Fruit fly (Drosophila melanogaster) whole organism, embryonic: ENCODE data around the gene Nf-YC.

ENCODE experiments used
- CG1233 ChIP-seq: fragments of 200-800 bp; sonication (Bioruptor generic); optimal IDR thresholded peaks from 4 replicates; lab custom pipeline; 2018; ENCODE audit warnings: missing biosample characterization, mild to moderate bottlenecking, missing genetic modification characterization
- CG13287 ChIP-seq: fragments of 200-800 bp; sonication (Bioruptor generic); IDR thresholded peaks from 2 replicates; pipeline ENCODE4 v1.3.6; 2022; ENCODE audit warnings: missing biosample characterization, missing genetic modification characterization; ENCODE audit not compliant: partially characterized antibody
- CG18619 ChIP-seq: fragments of 200-800 bp; sonication (Bioruptor generic); optimal IDR thresholded peaks from 3 replicates; lab custom pipeline; 2017; ENCODE audit warnings: missing biosample characterization, mild to moderate bottlenecking, missing genetic modification characterization
- CG2199 ChIP-seq: fragments of 200-800 bp; sonication (Bioruptor generic); IDR thresholded peaks from 3 replicates; pipeline ENCODE4 v1.3.6; 2022; ENCODE audit warnings: missing biosample characterization, missing genetic modification characterization
- CG2678 ChIP-seq: fragments of 200-800 bp; sonication (Bioruptor generic); optimal IDR thresholded peaks from 3 replicates; lab custom pipeline; 2019; ENCODE audit warnings: missing biosample characterization, mild to moderate bottlenecking, missing genetic modification characterization, moderate library complexity
- CG2712 ChIP-seq: fragments of 200-800 bp; optimal IDR thresholded peaks from 3 replicates; lab custom pipeline; 2019; ENCODE audit warnings: missing biosample characterization, mild to moderate bottlenecking, missing genetic modification characterization, moderate library complexity
- CG4360 ChIP-seq: fragments of 200-800 bp; sonication (Bioruptor generic); IDR thresholded peaks from 2 replicates; pipeline ENCODE4 v1.3.6; 2022; ENCODE audit warnings: missing biosample characterization, missing genetic modification characterization
- CG6254 ChIP-seq: fragments of 200-800 bp; sonication (Bioruptor generic); optimal IDR thresholded peaks from 3 replicates; lab custom pipeline; 2017; ENCODE audit warnings: mild to moderate bottlenecking, missing biosample characterization, missing genetic modification reagents, missing genetic modification characterization
- CG6791 ChIP-seq: fragments of 200-800 bp; sonication (Bioruptor generic); IDR thresholded peaks from 3 replicates; pipeline ENCODE4 v1.3.6; 2022; ENCODE audit warnings: missing biosample characterization, missing genetic modification characterization; ENCODE audit not compliant: partially characterized antibody
- CG7271 ChIP-seq: fragments of 200-800 bp; sonication (Bioruptor generic); optimal IDR thresholded peaks from 2 replicates; lab custom pipeline; 2018; ENCODE audit warnings: missing biosample characterization, mild to moderate bottlenecking, missing genetic modification characterization, moderate library complexity
- CG9215 ChIP-seq: fragments of 200-800 bp; sonication (Bioruptor generic); IDR thresholded peaks from 2 replicates; pipeline ENCODE4 v1.3.6; 2022; ENCODE audit warnings: missing biosample characterization, missing genetic modification characterization
- CoRest ChIP-seq: fragments of 200-800 bp; sonication (Bioruptor generic); optimal IDR thresholded peaks from 3 replicates; lab custom pipeline; 2018; ENCODE audit warnings: missing biosample characterization, mild to moderate bottlenecking, missing genetic modification characterization, moderate library complexity
- CrebB ChIP-seq: fragments of 200-800 bp; sonication (Bioruptor generic); optimal IDR thresholded peaks from 3 replicates; lab custom pipeline; 2018; ENCODE audit warnings: missing biosample characterization, mild to moderate bottlenecking, missing genetic modification characterization
- D ChIP-seq, 2 experiments: fragments of 200-800 bp in 1 of 2; fragments of >200 bp in 1 of 2; sonication (Bioruptor generic) in 1 of 2; optimal IDR thresholded peaks; 2 replicates in 1 of 2; 3 replicates in 1 of 2; lab custom pipeline; 2017; ENCODE audit warnings: mild to moderate bottlenecking in 1 of 2, missing biosample characterization in 1 of 2, missing genetic modification characterization in 1 of 2, missing genetic modification reagents in 1 of 2
- Deaf1 ChIP-seq: fragments of 200-800 bp; optimal IDR thresholded peaks from 3 replicates; lab custom pipeline; 2019; ENCODE audit warnings: missing biosample characterization, mild to moderate bottlenecking, missing genetic modification characterization, moderate library complexity
- Dek ChIP-seq: fragments of 200-800 bp; sonication (Bioruptor generic); optimal IDR thresholded peaks from 3 replicates; lab custom pipeline; 2019; ENCODE audit warnings: missing biosample characterization, mild to moderate bottlenecking, missing genetic modification characterization, moderate library complexity
- Doc2 ChIP-seq: fragments of 200-800 bp; sonication (Bioruptor generic); IDR thresholded peaks from 2 replicates; pipeline ENCODE4 v1.3.6; 2022; ENCODE audit warnings: missing biosample characterization, missing genetic modification characterization
- ERR ChIP-seq: fragments of 200-800 bp; sonication (Bioruptor generic); optimal IDR thresholded peaks from 2 replicates; lab custom pipeline; 2016; ENCODE audit warnings: missing biosample characterization, missing genetic modification characterization
- Elba2 ChIP-seq: fragments of 200-800 bp; sonication (Bioruptor generic); optimal IDR thresholded peaks from 3 replicates; lab custom pipeline; 2016; ENCODE audit warnings: missing biosample characterization, missing genetic modification characterization
- HLHmδ ChIP-seq: fragments of 200-800 bp; sonication (Bioruptor generic); optimal IDR thresholded peaks from 2 replicates; lab custom pipeline; 2018; ENCODE audit warnings: missing biosample characterization, mild to moderate bottlenecking, missing genetic modification characterization, moderate library complexity
- Hand ChIP-seq: fragments of 200-800 bp; sonication (Bioruptor generic); optimal IDR thresholded peaks from 2 replicates; lab custom pipeline; 2017; ENCODE audit warnings: mild to moderate bottlenecking, missing biosample characterization, missing genetic modification reagents, missing genetic modification characterization
- HmgD ChIP-seq: fragments of 200-800 bp; sonication (Bioruptor generic); optimal IDR thresholded peaks from 3 replicates; lab custom pipeline; 2016; ENCODE audit warnings: missing biosample characterization, missing genetic modification characterization
- Hr3 ChIP-seq: fragments of 200-800 bp; sonication (Bioruptor generic); optimal IDR thresholded peaks from 3 replicates; lab custom pipeline; 2016; ENCODE audit warnings: missing biosample characterization, missing genetic modification characterization
- Hsf ChIP-seq: fragments of 200-800 bp; sonication (Bioruptor generic); optimal IDR thresholded peaks from 3 replicates; lab custom pipeline; 2016; ENCODE audit warnings: missing biosample characterization, missing genetic modification characterization
- Lpt ChIP-seq: fragments of >200 bp; optimal IDR thresholded peaks from 2 replicates; lab custom pipeline; 2018; ENCODE audit warnings: missing biosample characterization, missing genetic modification characterization
- Pdp1 ChIP-seq, 2 experiments: fragments of 200-800 bp; sonication (Bioruptor generic); optimal IDR thresholded peaks; 3 replicates each; lab custom pipeline; 2016; ENCODE audit warnings: missing biosample characterization in 2 of 2, missing genetic modification characterization in 2 of 2, mild to moderate bottlenecking in 1 of 2, moderate library complexity in 1 of 2
- Trl ChIP-seq, 3 experiments: fragments of >200 bp in 2 of 3; fragments of 200-800 bp in 1 of 3; sonication (Bioruptor generic) in 1 of 3; optimal IDR thresholded peaks; 2 replicates in 1 of 3; 3 replicates in 2 of 3; lab custom pipeline; 2016 to 2017; ENCODE audit warnings: missing biosample characterization in 1 of 3, missing genetic modification characterization in 1 of 3
- abd-A ChIP-seq: fragments of 200-800 bp; sonication (Bioruptor generic); optimal IDR thresholded peaks from 3 replicates; lab custom pipeline; 2019; ENCODE audit warnings: missing biosample characterization, mild to moderate bottlenecking, missing genetic modification characterization, moderate library complexity
- ash1 ChIP-seq: fragments of 200-800 bp; sonication (Bioruptor generic); optimal IDR thresholded peaks from 2 replicates; lab custom pipeline; 2018; ENCODE audit warnings: missing biosample characterization, mild to moderate bottlenecking, missing genetic modification characterization
- chif ChIP-seq, 2 experiments: fragments of 200-800 bp; sonication (Bioruptor generic); optimal IDR thresholded peaks; 3 replicates each; lab custom pipeline; 2016; ENCODE audit warnings: missing biosample characterization in 2 of 2, missing genetic modification characterization in 2 of 2
- chinmo ChIP-seq: fragments of 200-800 bp; sonication (Bioruptor generic); IDR thresholded peaks from 4 replicates; pipeline ENCODE4 v1.3.6; 2022; ENCODE audit warnings: missing biosample characterization, missing genetic modification characterization; ENCODE audit not compliant: partially characterized antibody
- chm ChIP-seq: fragments of 200-800 bp; sonication (Bioruptor generic); IDR thresholded peaks from 2 replicates; pipeline ENCODE4 v1.3.6; 2022; ENCODE audit warnings: missing biosample characterization, missing genetic modification characterization
- cwo ChIP-seq: fragments of 200-800 bp; sonication (Bioruptor generic); optimal IDR thresholded peaks from 3 replicates; lab custom pipeline; 2017; ENCODE audit warnings: missing biosample characterization, missing genetic modification characterization, mild to moderate bottlenecking, moderate library complexity, missing genetic modification reagents
- da ChIP-seq: fragments of 200-800 bp; sonication (Bioruptor generic); optimal IDR thresholded peaks from 2 replicates; lab custom pipeline; 2016; ENCODE audit warnings: missing biosample characterization, missing genetic modification characterization
- dan ChIP-seq: fragments of 200-800 bp; sonication (Bioruptor generic); IDR thresholded peaks from 2 replicates; pipeline ENCODE4 v1.3.6; 2022; ENCODE audit warnings: missing biosample characterization, missing genetic modification characterization
- ftz-f1 ChIP-seq: fragments of 200-800 bp; sonication (Bioruptor generic); optimal IDR thresholded peaks from 2 replicates; lab custom pipeline; 2016; ENCODE audit warnings: missing biosample characterization, missing genetic modification characterization
- gsb-n ChIP-seq: fragments of 200-800 bp; sonication (Bioruptor generic); optimal IDR thresholded peaks from 3 replicates; lab custom pipeline; 2018; ENCODE audit warnings: missing biosample characterization, mild to moderate bottlenecking, missing genetic modification characterization
- klu ChIP-seq: fragments of 200-800 bp; sonication (Bioruptor generic); IDR thresholded peaks from 2 replicates; pipeline ENCODE4 v1.3.6; 2022; ENCODE audit warnings: missing biosample characterization, missing genetic modification characterization
- lab ChIP-seq: fragments of 200-800 bp; sonication (Bioruptor generic); optimal IDR thresholded peaks from 3 replicates; lab custom pipeline; 2017; ENCODE audit warnings: missing biosample characterization, missing genetic modification characterization, mild to moderate bottlenecking, moderate library complexity, missing genetic modification reagents
- mirr ChIP-seq: fragments of 200-800 bp; sonication (Bioruptor generic); optimal IDR thresholded peaks from 3 replicates; lab custom pipeline; 2018; ENCODE audit warnings: missing biosample characterization, mild to moderate bottlenecking, missing genetic modification characterization
- nerfin-1 ChIP-seq: fragments of 200-800 bp; sonication (Bioruptor generic); optimal IDR thresholded peaks from 3 replicates; lab custom pipeline; 2019; ENCODE audit warnings: missing biosample characterization, mild to moderate bottlenecking, missing genetic modification characterization, moderate library complexity
- p53 ChIP-seq: fragments of 200-800 bp; sonication (Bioruptor generic); optimal IDR thresholded peaks from 2 replicates; lab custom pipeline; 2016; ENCODE audit warnings: missing biosample characterization, missing genetic modification characterization
- salm ChIP-seq: fragments of 200-800 bp; sonication (Bioruptor generic); optimal IDR thresholded peaks from 2 replicates; lab custom pipeline; 2018; ENCODE audit warnings: missing biosample characterization, mild to moderate bottlenecking, missing genetic modification characterization
- sd ChIP-seq: fragments of 200-800 bp; sonication (Bioruptor generic); optimal IDR thresholded peaks from 3 replicates; lab custom pipeline; 2018; ENCODE audit warnings: missing biosample characterization, mild to moderate bottlenecking, missing genetic modification characterization, moderate library complexity
- sqz ChIP-seq: fragments of 200-800 bp; sonication (Bioruptor generic); optimal IDR thresholded peaks from 3 replicates; lab custom pipeline; 2018; ENCODE audit warnings: missing biosample characterization, mild to moderate bottlenecking, missing genetic modification characterization
- sug ChIP-seq: fragments of 200-800 bp; optimal IDR thresholded peaks from 2 replicates; lab custom pipeline; 2019; ENCODE audit warnings: missing biosample characterization, mild to moderate bottlenecking, missing genetic modification characterization, moderate library complexity
- trem ChIP-seq: fragments of 200-800 bp; optimal IDR thresholded peaks from 3 replicates; lab custom pipeline; 2019; ENCODE audit warnings: missing biosample characterization, mild to moderate bottlenecking, missing genetic modification characterization, moderate library complexity
- twi ChIP-seq: fragments of 200-800 bp; optimal IDR thresholded peaks from 2 replicates; lab custom pipeline; 2019; ENCODE audit warnings: missing biosample characterization, mild to moderate bottlenecking, missing genetic modification characterization, moderate library complexity
- vvl ChIP-seq: fragments of 200-800 bp; sonication (Bioruptor generic); IDR thresholded peaks from 2 replicates; pipeline ENCODE4 v1.3.6; 2022; ENCODE audit warnings: missing biosample characterization, missing genetic modification characterization

The Nf-YC gene

dm6 chrX:6866040-6866439, 45.3 kb upstream of the Nf-YC start (continued):
- TF ChIP-seq lab, result peak; percentile 13
- peak; percentile 9 for TF ChIP-seq cwo (GFP tag; lab: Kevin White, UChicago)
- 0 out of 3 replicates have a peak, but pooled peaks have one; percentile 61 for TF ChIP-seq CG2199 (GFP tag; lab: Robert Waterston, UW)
- TF ChIP-seq CG9215, result no peak
- peak; percentile 14 for TF ChIP-seq trem (tag; lab: Kevin White, UChicago)
- no peak for TF ChIP-seq CoRest (tag; lab: Kevin White, UChicago)
- TF ChIP-seq p53 (GFP tag; lab: Kevin White, UChicago), result peak; percentile 97
- peak; percentile 57 for TF ChIP-seq mirr
- no peak for TF ChIP-seq salm (tag; lab: Kevin White, UChicago)
- no peak for TF ChIP-seq CG18619 (GFP tag; lab: Kevin White, UChicago)
- peak; percentile 21; the same call in 1 of the 2 replicates for TF ChIP-seq vvl (GFP tag; lab: Robert Waterston, UW)
- no peak for TF ChIP-seq CG6254 (GFP tag; lab: Kevin White, UChicago)
- TF ChIP-seq HLHmδ (GFP tag; lab: Kevin White, UChicago), result peak; percentile 45
- peak; percentile 4 for TF ChIP-seq CG2678 (tag; lab: Kevin White, UChicago)
- TF ChIP-seq D (optimal IDR thresholded peaks at IDR 0.05; lab: Kevin White, UChicago), result peak; percentile 57
- TF ChIP-seq D (GFP tag; optimal IDR thresholded peaks at IDR 0.05; lab: Kevin White, UChicago), result no peak
- no peak for TF ChIP-seq Elba2 (GFP tag; lab: Kevin White, UChicago)
- TF ChIP-seq CG4360 (GFP tag; lab: Robert Waterston, UW), result peak; percentile 19; the same call in 1 of the 2 replicates
- peak; percentile 16 to 26 for TF ChIP-seq Trl (optimal IDR thresholded peaks at IDR 0.05; lab: Kevin White, UChicago)
- no peak for TF ChIP-seq Trl (GFP tag; optimal IDR thresholded peaks at IDR 0.05; lab: Kevin White, UChicago)
- peak in 1 of 2 experiments; percentile 65 for TF ChIP-seq Pdp1 (GFP tag; optimal IDR thresholded peaks at IDR 0.05; lab: Kevin White, UChicago)
- peak; percentile 13 for TF ChIP-seq CrebB (tag; lab: Kevin White, UChicago)
- peak; percentile 0 for TF ChIP-seq Hand (GFP tag; lab: Kevin White, UChicago)
- no peak for TF ChIP-seq Doc2
- no peak for TF ChIP-seq ftz-f1
- 0 out of 3 replicates have a peak, but pooled peaks have one; percentile 31 for TF ChIP-seq CG6791 (GFP tag; lab: Robert Waterston, UW)
- no peak for TF ChIP-seq da (GFP tag; lab: Kevin White, UChicago)
- TF ChIP-seq twi (tag; lab: Kevin White, UChicago), result peak; percentile 55
- TF ChIP-seq Deaf1 (tag; lab: Kevin White, UChicago), result peak; percentile 94
- no peak for TF ChIP-seq CG7271
- TF ChIP-seq Lpt (GFP tag; lab: Kevin White, UChicago), result no peak
- TF ChIP-seq chm (GFP tag; lab: Robert Waterston, UW), result 0 out of 2 replicates have a peak, but pooled peaks have one; percentile 59
- TF ChIP-seq CG13287, result no peak
- no peak for TF ChIP-seq chif (GFP tag; optimal IDR thresholded peaks at IDR 0.05; lab: Kevin White, UChicago)
- peak; percentile 88; the same call in 2 of the 4 replicates for TF ChIP-seq chinmo (GFP tag; lab: Robert Waterston, UW)
- peak; percentile 14 for TF ChIP-seq sd (tag; lab: Kevin White, UChicago)
- peak; percentile 22 for TF ChIP-seq HmgD (GFP tag; lab: Kevin White, UChicago)
- TF ChIP-seq sug (tag; lab: Kevin White, UChicago), result peak; percentile 16
- no peak for TF ChIP-seq ERR
- TF ChIP-seq ash1 (GFP tag; lab: Kevin White, UChicago), result peak; percentile 72
- peak; percentile 21 for TF ChIP-seq nerfin-1 (tag; lab: Kevin White, UChicago)
- no peak for TF ChIP-seq klu (GFP tag; lab: Robert Waterston, UW)
- no peak for TF ChIP-seq Hsf (GFP tag; lab: Kevin White, UChicago)
- TF ChIP-seq gsb-n (tag; lab: Kevin White, UChicago), result peak; percentile 17
- TF ChIP-seq Hr3 (GFP tag; lab: Kevin White, UChicago), result no peak
- TF ChIP-seq Dek (tag; lab: Kevin White, UChicago), result no peak
- TF ChIP-seq sqz, result peak; percentile 46
- TF ChIP-seq CG2712, result no peak
- TF ChIP-seq dan (GFP tag; lab: Robert Waterston, UW), result no peak
- TF ChIP-seq abd-A (tag; lab: Kevin White, UChicago), result peak; percentile 65
- peak; percentile 100 for TF ChIP-seq CG1233 (GFP tag; lab: Kevin White, UChicago)
